Worm (Caenorhabditis elegans) whole organism, young adult: Measurements from ENCODE around the gene Y43F8B.7.
A peak's percentile ranks its signal among the peaks of the same experiment; 100 is the strongest.

Experiments used
- B0019.2 ChIP-seq: fragments of 200-800 bp; sonication (Bioruptor generic); conservative IDR thresholded peaks from 2 replicates; pipeline ENCODE4 v1.3.6; 2022; ENCODE audit warnings: missing genetic modification reagents, missing genetic modification characterization, missing compliant biosample characterization
- C06A6.2 ChIP-seq: fragments of 200-800 bp; sonication (Bioruptor generic); conservative IDR thresholded peaks from 2 replicates; pipeline ENCODE4 v1.3.6; 2022; ENCODE audit warnings: missing genetic modification characterization, missing compliant biosample characterization
- D2030.7 ChIP-seq: fragments of 200-800 bp; sonication (Bioruptor generic); IDR thresholded peaks from 2 replicates; pipeline ENCODE4 v1.3.6; 2022; ENCODE audit warnings: missing genetic modification reagents, missing genetic modification characterization, missing compliant biosample characterization
- F37B4.10 ChIP-seq: fragments of 200-800 bp; sonication (Bioruptor generic); IDR thresholded peaks from 2 replicates; pipeline ENCODE4 v1.3.6; 2022; ENCODE audit warnings: missing genetic modification characterization, missing compliant biosample characterization
- F52B5.7 ChIP-seq: sonication (generic microtip); optimal IDR thresholded peaks from 2 replicates; lab custom pipeline; 2016; ENCODE audit warnings: mild to moderate bottlenecking, missing genetic modification characterization, missing compliant biosample characterization
- K11D2.4 ChIP-seq: fragments of 200-800 bp; sonication (Bioruptor generic); IDR thresholded peaks from 2 replicates; pipeline ENCODE4 v1.3.6; 2022; ENCODE audit warnings: missing genetic modification reagents, missing genetic modification characterization, missing compliant biosample characterization
- K12H6.12 ChIP-seq: fragments of 200-800 bp; sonication (Bioruptor generic); optimal IDR thresholded peaks from 2 replicates; lab custom pipeline; 2018; ENCODE audit warnings: mild to moderate bottlenecking, missing genetic modification characterization, missing compliant biosample characterization
- akir-1 ChIP-seq: fragments of 200-800 bp; sonication (Bioruptor generic); optimal IDR thresholded peaks from 2 replicates; lab custom pipeline; 2018; ENCODE audit warnings: mild to moderate bottlenecking, missing genetic modification characterization, moderate library complexity, missing compliant biosample characterization
- aptf-3 ChIP-seq: fragments of 200-800 bp; sonication (Bioruptor generic); IDR thresholded peaks from 2 replicates; pipeline ENCODE4 v1.3.6; 2022; ENCODE audit warnings: missing genetic modification characterization, missing compliant biosample characterization
- attf-6 ChIP-seq: fragments of 200-800 bp; sonication (Bioruptor generic); IDR thresholded peaks from 2 replicates; pipeline ENCODE4 v1.3.6; 2022; ENCODE audit warnings: missing genetic modification reagents, missing genetic modification characterization, missing compliant biosample characterization
- dox-1 ChIP-seq: fragments of 200-800 bp; sonication (Bioruptor generic); IDR thresholded peaks from 2 replicates; pipeline ENCODE4 v1.3.6; 2022; ENCODE audit warnings: missing genetic modification reagents, missing genetic modification characterization, missing compliant biosample characterization
- dpff-1 ChIP-seq: sonication (generic microtip); optimal IDR thresholded peaks from 2 replicates; lab custom pipeline; 2017; ENCODE audit warnings: mild to moderate bottlenecking, missing genetic modification characterization, missing compliant biosample characterization
- hlh-26 ChIP-seq: fragments of 200-800 bp; sonication (Bioruptor generic); conservative IDR thresholded peaks from 2 replicates; pipeline ENCODE4 v1.3.6; 2022; ENCODE audit warnings: missing genetic modification reagents, missing genetic modification characterization, missing compliant biosample characterization
- hsf-1 ChIP-seq: fragments of 200-800 bp; sonication (Bioruptor generic); IDR thresholded peaks from 2 replicates; pipeline ENCODE4 v1.3.6; 2022; ENCODE audit warnings: missing genetic modification reagents, missing genetic modification characterization, missing compliant biosample characterization
- lag-1 ChIP-seq: fragments of 200-800 bp; sonication (Bioruptor generic); IDR thresholded peaks from 2 replicates; pipeline ENCODE4 v1.3.6; 2022; ENCODE audit warnings: missing genetic modification reagents, missing genetic modification characterization, missing compliant biosample characterization
- lin-40 ChIP-seq: sonication (generic microtip); optimal IDR thresholded peaks from 2 replicates; lab custom pipeline; 2016; ENCODE audit warnings: missing genetic modification characterization, mild to moderate bottlenecking, missing compliant biosample characterization, missing genotype, missing genetic modification reagents
- lsy-27 ChIP-seq: sonication (generic microtip); optimal IDR thresholded peaks from 2 replicates; lab custom pipeline; 2017; ENCODE audit warnings: missing genetic modification characterization, mild to moderate bottlenecking, missing compliant biosample characterization, antibody characterized with exemption, missing genotype, borderline replicate concordance; ENCODE audit not compliant: insufficient read depth
- madf-8 ChIP-seq: fragments of 200-800 bp; sonication (Bioruptor generic); conservative IDR thresholded peaks from 2 replicates; pipeline ENCODE4 v1.3.6; 2022; ENCODE audit warnings: missing genetic modification reagents, missing genetic modification characterization, missing compliant biosample characterization
- mcd-1 ChIP-seq: fragments of 200-800 bp; sonication (Bioruptor generic); IDR thresholded peaks from 2 replicates; pipeline ENCODE4 v1.3.6; 2022; ENCODE audit warnings: missing genetic modification reagents, missing genetic modification characterization, missing compliant biosample characterization
- mxl-1 ChIP-seq: sonication (generic microtip); optimal IDR thresholded peaks from 2 replicates; lab custom pipeline; 2016; ENCODE audit warnings: missing genetic modification characterization, missing compliant biosample characterization
- nhr-80 ChIP-seq: sonication (generic microtip); optimal IDR thresholded peaks from 2 replicates; lab custom pipeline; 2016; ENCODE audit warnings: missing genetic modification characterization, missing compliant biosample characterization
- pha-4 ChIP-seq: fragments of 150-350 bp; sonication (generic microtip); optimal IDR thresholded peaks from 2 replicates; lab custom pipeline; 2014; ENCODE audit warnings: missing biosample characterization, missing genetic modification reagents, missing genetic modification characterization
- rec-8 ChIP-seq, 2 experiments: sonication (generic microtip); optimal IDR thresholded peaks; 2 replicates each; lab custom pipeline; 2016; ENCODE audit warnings: mild to moderate bottlenecking in 2 of 2, missing genetic modification characterization in 2 of 2, missing genetic modification reagents in 2 of 2, missing genotype in 2 of 2, missing biosample characterization in 1 of 2, missing compliant biosample characterization in 1 of 2, moderate library complexity in 1 of 2
- tlf-1 ChIP-seq: fragments of 200-800 bp; sonication (Bioruptor generic); optimal IDR thresholded peaks from 2 replicates; lab custom pipeline; 2018; ENCODE audit warnings: mild to moderate bottlenecking, missing genetic modification characterization, missing compliant biosample characterization
- zfh-2 ChIP-seq: fragments of 200-800 bp; sonication (Bioruptor generic); conservative IDR thresholded peaks from 2 replicates; pipeline ENCODE4 v1.3.6; 2022; ENCODE audit warnings: missing genetic modification reagents, missing genetic modification characterization, missing compliant biosample characterization
- zim-3 ChIP-seq: sonication (generic microtip); optimal IDR thresholded peaks from 2 replicates; lab custom pipeline; 2017; ENCODE audit warnings: mild to moderate bottlenecking, missing genetic modification characterization, moderate library complexity, missing compliant biosample characterization
- ztf-18 ChIP-seq: sonication (generic microtip); optimal IDR thresholded peaks from 2 replicates; lab custom pipeline; 2016; ENCODE audit warnings: missing genotype, mild to moderate bottlenecking, missing genetic modification characterization, missing compliant biosample characterization
- ztf-22 ChIP-seq: fragments of 200-800 bp; sonication (Bioruptor generic); optimal IDR thresholded peaks from 2 replicates; lab custom pipeline; 2018; ENCODE audit warnings: mild to moderate bottlenecking, missing genetic modification characterization, moderate library complexity, missing compliant biosample characterization
- ztf-28 ChIP-seq: fragments of 200-800 bp; sonication (Bioruptor generic); IDR thresholded peaks from 2 replicates; pipeline ENCODE4 v1.3.6; 2022; ENCODE audit warnings: missing genetic modification reagents, missing genetic modification characterization, missing compliant biosample characterization

Gene Y43F8B.7

DNA sequence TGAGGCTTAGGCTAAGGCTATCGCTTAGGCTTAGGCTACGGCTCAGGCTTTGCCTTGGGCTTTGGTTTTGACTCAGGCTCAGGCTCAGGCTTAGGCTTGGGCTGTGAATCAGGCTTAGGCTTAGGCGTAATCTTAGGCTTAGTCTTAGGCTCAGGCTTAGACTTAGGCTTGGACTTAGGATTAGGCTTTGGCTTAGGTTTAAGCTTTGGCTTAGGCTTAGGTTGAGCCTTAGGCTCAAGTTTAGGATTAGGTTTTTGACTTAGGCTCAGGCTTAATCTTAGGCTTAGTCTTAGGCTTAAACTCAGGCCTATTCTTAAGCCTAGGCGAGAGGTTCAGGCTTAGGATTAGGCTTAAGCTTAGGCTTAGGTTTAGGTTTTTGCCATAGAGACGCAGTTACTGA lies 19.8 kb downstream of the Y43F8B.7 start (continued):
- TF ChIP-seq C06A6.2 (GFP tag; lab: Robert Waterston, UW), result no peak
- TF ChIP-seq D2030.7 (GFP tag; lab: Robert Waterston, UW), result no peak
- TF ChIP-seq K12H6.12 (tag; lab: Kevin White, UChicago), result no peak

DNA sequence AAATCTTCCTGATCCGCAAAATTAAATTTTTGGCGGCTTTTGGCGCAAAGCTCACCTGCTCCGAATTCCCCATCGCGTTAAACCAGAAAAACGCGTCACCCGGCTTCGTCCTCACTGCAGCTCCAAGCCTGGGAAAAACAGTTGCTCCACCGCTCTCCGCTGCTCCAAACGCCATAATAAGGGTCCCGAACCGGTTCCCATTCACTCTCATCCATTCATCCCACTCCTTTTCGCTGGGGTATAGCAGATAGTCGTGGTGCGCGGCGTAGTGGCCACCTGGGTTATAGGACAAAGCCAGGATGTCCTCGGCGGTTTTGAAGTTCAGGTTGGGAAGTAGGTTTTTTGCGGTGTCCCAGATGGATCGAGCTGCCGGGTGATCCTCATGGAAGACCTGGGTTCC lies 20.4 kb downstream of the Y43F8B.7 start:
- TF ChIP-seq zfh-2 (GFP tag; lab: Robert Waterston, UW), result peak; percentile 72; the same call in 1 of the 2 replicates
- no peak for TF ChIP-seq K12H6.12 (tag; lab: Kevin White, UChicago)

DNA sequence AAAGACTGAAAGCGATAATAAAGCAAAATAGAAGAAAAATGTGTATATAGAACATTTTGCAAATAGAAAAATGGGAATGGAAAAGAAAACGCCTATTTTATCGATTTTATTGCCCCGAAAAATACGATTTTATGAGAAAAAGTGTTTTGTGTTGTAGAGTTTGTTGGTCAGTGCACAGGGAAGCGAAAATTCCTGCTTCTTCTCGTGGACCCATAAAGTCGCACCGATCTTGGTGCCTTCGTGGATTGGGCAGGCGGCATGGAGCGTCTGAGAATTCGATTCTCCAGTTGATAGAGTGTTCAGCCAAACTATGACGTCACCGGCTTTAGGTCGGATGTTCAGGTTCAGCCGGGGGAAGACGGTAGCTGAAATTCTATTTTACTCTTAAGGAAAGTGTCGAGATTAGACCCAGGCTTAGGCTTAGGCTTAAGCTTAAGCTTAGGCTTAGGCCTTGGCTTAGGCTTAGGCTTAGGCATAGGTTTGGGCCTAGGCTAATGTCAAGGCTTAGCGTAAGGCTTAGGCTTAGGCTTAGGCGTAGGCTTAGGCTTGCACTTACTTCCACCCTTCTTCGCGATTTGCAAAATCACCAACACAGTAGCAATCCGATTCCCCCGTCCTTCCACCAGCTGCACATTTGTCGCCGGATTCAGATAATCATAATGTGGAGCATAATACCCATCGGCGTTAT lies 21.8 kb downstream of the Y43F8B.7 start, which contains the start of gene Y43F8B.19:
Gene Y43F8B.19 (minus strand): TSS at position 51 of the 688 bp plus-strand sequence.
- TF ChIP-seq F37B4.10 (no peak), K11D2.4 (GFP tag; lab: Robert Waterston, UW) (no peak), nhr-80 (tag; lab: Kevin White, UChicago) (no peak), rec-8 (tag; optimal IDR thresholded peaks at IDR 0.05; lab: Kevin White, UChicago) (no peak), F52B5.7 (no peak), mcd-1 (GFP tag; lab: Robert Waterston, UW) (no peak), pha-4 (tag; lab: Kevin White, UChicago) (no peak), madf-8 (GFP tag; lab: Robert Waterston, UW) (no peak), D2030.7 (GFP tag; lab: Robert Waterston, UW) (no peak), lag-1 (GFP tag; lab: Robert Waterston, UW) (no peak), akir-1 (GFP tag; lab: Kevin White, UChicago) (no peak), ztf-18 (tag; lab: Kevin White, UChicago) (no peak), zim-3 (tag; lab: Kevin White, UChicago) (no peak), ztf-22 (GFP tag; lab: Kevin White, UChicago) (no peak), tlf-1 (GFP tag; lab: Kevin White, UChicago) (no peak), dpff-1 (tag; lab: Kevin White, UChicago) (no peak), attf-6 (GFP tag; lab: Robert Waterston, UW) (no peak), mxl-1 (tag; lab: Kevin White, UChicago) (no peak), hlh-26 (GFP tag; lab: Robert Waterston, UW) (no peak), ztf-28 (GFP tag; lab: Robert Waterston, UW) (no peak)

DNA sequence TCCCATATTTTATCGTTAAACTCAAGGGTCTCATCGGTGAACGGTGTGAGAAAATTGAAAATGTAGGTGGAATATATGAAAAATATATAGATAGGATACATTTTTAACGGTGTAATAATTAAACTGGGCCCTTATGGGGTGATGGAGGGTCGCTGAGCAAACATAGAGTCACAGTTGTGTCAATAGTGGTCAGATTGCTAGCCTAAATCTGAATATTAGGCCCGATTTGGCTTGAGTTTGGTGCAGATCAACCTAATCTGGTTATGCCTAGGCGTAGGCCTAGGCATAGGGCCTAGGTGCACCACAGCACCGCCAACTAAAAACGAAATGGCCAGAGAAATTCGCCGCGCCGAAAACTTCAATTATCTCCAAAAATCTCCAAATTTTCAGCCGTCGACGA lies 23.0 kb downstream of the Y43F8B.7 start, which contains the start of gene phy-4:
Gene phy-4 (minus strand): TSS at position 101 of the 400 bp plus-strand sequence.
- TF ChIP-seq aptf-3, result no peak
- no peak for TF ChIP-seq hsf-1 (GFP tag; lab: Robert Waterston, UW)
- no peak for TF ChIP-seq B0019.2 (GFP tag; lab: Robert Waterston, UW)
- no peak for TF ChIP-seq zim-3 (tag; lab: Kevin White, UChicago)
- TF ChIP-seq lsy-27 (tag; lab: Kevin White, UChicago), result no peak
- TF ChIP-seq lin-40 (tag; lab: Kevin White, UChicago), result no peak
- no peak for TF ChIP-seq lag-1 (GFP tag; lab: Robert Waterston, UW)

DNA sequence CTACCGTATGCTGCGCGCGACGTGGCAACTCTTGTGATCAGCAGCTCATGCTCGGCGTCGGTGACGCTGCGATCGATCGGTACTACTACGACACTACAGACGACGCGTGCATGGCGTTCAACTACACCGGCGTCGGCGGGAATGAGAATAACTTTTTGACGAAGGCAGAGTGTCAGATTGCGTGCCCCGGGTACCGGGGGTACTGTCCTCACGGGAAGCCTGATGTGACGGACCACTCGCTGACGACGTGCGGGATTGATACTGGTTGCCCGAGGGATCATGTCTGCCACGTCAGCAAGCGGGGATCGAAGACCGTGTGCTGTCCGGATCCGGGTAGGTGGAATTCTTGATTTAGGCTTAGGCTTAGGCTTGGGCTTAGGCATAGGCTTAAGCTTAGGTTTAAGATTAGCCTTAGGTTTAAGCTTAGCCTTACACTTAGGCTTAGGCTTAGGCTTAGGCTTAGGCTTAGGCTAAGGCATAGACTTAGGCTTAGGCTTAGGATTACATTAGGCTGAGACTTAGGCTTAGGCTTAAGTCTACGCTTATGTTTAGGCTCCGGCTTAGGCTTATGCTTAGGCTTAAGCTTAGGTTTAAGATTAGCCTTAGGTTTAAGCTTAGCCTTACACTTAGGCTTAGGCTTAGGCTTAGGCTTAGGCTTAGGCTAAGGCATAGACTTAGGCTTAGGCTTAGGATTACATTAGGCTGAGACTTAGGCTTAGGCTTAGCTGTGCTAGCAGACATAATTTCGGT lies 27.2 kb downstream of the Y43F8B.7 start:
- TF ChIP-seq zfh-2 (GFP tag; lab: Robert Waterston, UW), result peak; percentile 56; the same call in 1 of the 2 replicates
- 0 out of 2 replicates have a peak, but pooled peaks have one; percentile 19 for TF ChIP-seq dox-1
